Fruit fly (Drosophila melanogaster) whole organism: ENCODE results near the gene CG46309.

Experiments used
- EcR ChIP-seq, 2 experiments: fragments of >200 bp; optimal IDR thresholded peaks; 2 replicates each; lab custom pipeline; 2017; ENCODE audit warnings: missing biosample characterization in 2 of 2, missing genetic modification characterization in 2 of 2, missing genetic modification reagents in 2 of 2
- usp ChIP-seq: fragments of >200 bp; optimal IDR thresholded peaks from 2 replicates; lab custom pipeline; 2017; ENCODE audit warnings: missing biosample characterization, missing genetic modification characterization, mixed read lengths

dm6 chr2L:16251598-16252131, at the start of gene CG46309:
- TF ChIP-seq EcR (GFP tag; optimal IDR thresholded peaks at IDR 0.05; lab: Kevin White, UChicago) (no peak), usp (GFP tag; lab: Kevin White, UChicago) (no peak)
